Worm (Caenorhabditis elegans) whole organism, midembryonic: ENCODE measurements around the gene F14D7.9.

Experiments
- T22C8.4 ChIP-seq: fragments of 200-800 bp; sonication (Bioruptor generic); IDR thresholded peaks from 2 replicates; pipeline ENCODE4 v1.3.6; 2022; ENCODE audit warnings: missing genetic modification characterization, missing compliant biosample characterization
- cog-1 ChIP-seq: sonication (generic microtip); optimal IDR thresholded peaks from 2 replicates; lab custom pipeline; 2016; ENCODE audit warnings: missing genetic modification characterization, missing compliant biosample characterization
- flt-1 ChIP-seq: fragments of 200-800 bp; sonication (Bioruptor generic); IDR thresholded peaks from 2 replicates; pipeline ENCODE4 v1.3.6; 2022; ENCODE audit warnings: missing genetic modification characterization, missing compliant biosample characterization
- klf-2 ChIP-seq: fragments of 200-800 bp; sonication (Bioruptor generic); conservative IDR thresholded peaks from 2 replicates; pipeline ENCODE4 v1.3.6; 2022; ENCODE audit warnings: missing genetic modification reagents, missing genetic modification characterization, missing compliant biosample characterization
- med-1 ChIP-seq: sonication (generic microtip); optimal IDR thresholded peaks from 2 replicates; lab custom pipeline; 2017; ENCODE audit warnings: missing genetic modification characterization, mild to moderate bottlenecking, missing compliant biosample characterization, antibody characterized with exemption, missing genetic modification reagents; ENCODE audit not compliant: insufficient read depth
- ref-1 ChIP-seq: fragments of 200-800 bp; sonication (Bioruptor generic); conservative IDR thresholded peaks from 2 replicates; pipeline ENCODE4 v1.3.6; 2022; ENCODE audit warnings: missing genetic modification reagents, missing genetic modification characterization, missing compliant biosample characterization
- tab-1 ChIP-seq: fragments of 200-800 bp; sonication (Bioruptor generic); IDR thresholded peaks from 2 replicates; pipeline ENCODE4 v1.3.6; 2022; ENCODE audit warnings: missing genetic modification characterization, missing compliant biosample characterization
- ztf-23 ChIP-seq: fragments of 200-800 bp; sonication (Bioruptor generic); IDR thresholded peaks from 2 replicates; pipeline ENCODE4 v1.3.6; 2022; ENCODE audit warnings: missing genetic modification reagents, missing genetic modification characterization, missing compliant biosample characterization
- ztf-29 ChIP-seq: fragments of 200-800 bp; sonication (Bioruptor generic); IDR thresholded peaks from 2 replicates; pipeline ENCODE4 v1.3.6; 2022; ENCODE audit warnings: missing genetic modification reagents, missing genetic modification characterization, missing compliant biosample characterization

Gene F14D7.9

ce11 chrV:14294396-14294795, at the start of gene F14D7.9:
Gene F14D7.9, plus strand, starts transcription at chrV:14294696.
- no peak for TF ChIP-seq ztf-23 (GFP tag; lab: Robert Waterston, UW)
- TF ChIP-seq med-1: no peak
- TF ChIP-seq flt-1 (GFP tag; lab: Robert Waterston, UW): no peak
- no peak for TF ChIP-seq cog-1 (tag; lab: Kevin White, UChicago)
- no peak for TF ChIP-seq ref-1
- no peak for TF ChIP-seq T22C8.4 (GFP tag; lab: Robert Waterston, UW)
- TF ChIP-seq klf-2: no peak
- no peak for TF ChIP-seq ztf-29 (GFP tag; lab: Robert Waterston, UW)
- no peak for TF ChIP-seq tab-1

ce11 chrV:14246761-14247160, 47.7 kb upstream of the F14D7.9 start, which contains the start of gene K02E11.3:
Gene K02E11.3, minus strand, starts transcription at chrV:14246861.
- no peak for TF ChIP-seq tab-1
- TF ChIP-seq ztf-29 (GFP tag; lab: Robert Waterston, UW): no peak
- TF ChIP-seq med-1: no peak
- TF ChIP-seq cog-1 (tag; lab: Kevin White, UChicago): no peak
- TF ChIP-seq ztf-23 (GFP tag; lab: Robert Waterston, UW): no peak
- no peak for TF ChIP-seq flt-1 (GFP tag; lab: Robert Waterston, UW)
- no peak for TF ChIP-seq T22C8.4 (GFP tag; lab: Robert Waterston, UW)
- TF ChIP-seq klf-2: no peak
- TF ChIP-seq ref-1: no peak

- TF ChIP-seq cog-1 (tag; lab: Kevin White, UChicago): no peak
- no peak for TF ChIP-seq ztf-29 (GFP tag; lab: Robert Waterston, UW)
- no peak for TF ChIP-seq tab-1
- TF ChIP-seq med-1: no peak
- TF ChIP-seq ref-1: no peak
- no peak for TF ChIP-seq flt-1 (GFP tag; lab: Robert Waterston, UW)
- TF ChIP-seq klf-2: no peak
- TF ChIP-seq T22C8.4 (GFP tag; lab: Robert Waterston, UW): no peak
- TF ChIP-seq ztf-23 (GFP tag; lab: Robert Waterston, UW): no peak
Measured at ce11 chrV:14248025-14248424, 46.5 kb upstream of the F14D7.9 start, which contains the start of gene K02E11.4. Gene K02E11.4, minus strand, starts transcription at chrV:14248125.

- TF ChIP-seq T22C8.4 (GFP tag; lab: Robert Waterston, UW) (no peak), tab-1 (no peak), ztf-29 (GFP tag; lab: Robert Waterston, UW) (no peak), cog-1 (tag; lab: Kevin White, UChicago) (no peak), flt-1 (GFP tag; lab: Robert Waterston, UW) (no peak)
Measured at ce11 chrV:14248654-14249053, 45.8 kb upstream of the F14D7.9 start, which contains the start of gene K02E11.6. Gene K02E11.6, plus strand, starts transcription at chrV:14248802.

ce11 chrV:14252025-14252424, 42.5 kb upstream of the F14D7.9 start, which contains the start of gene K02E11.5:
Gene K02E11.5, plus strand, starts transcription at chrV:14252325.
- TF ChIP-seq ztf-23 (GFP tag; lab: Robert Waterston, UW) (no peak), ref-1 (no peak), flt-1 (GFP tag; lab: Robert Waterston, UW) (no peak), med-1 (no peak), tab-1 (no peak), ztf-29 (GFP tag; lab: Robert Waterston, UW) (no peak), klf-2 (no peak), cog-1 (tag; lab: Kevin White, UChicago) (no peak), T22C8.4 (GFP tag; lab: Robert Waterston, UW) (no peak)

- TF ChIP-seq ztf-29 (GFP tag; lab: Robert Waterston, UW) (no peak), cog-1 (tag; lab: Kevin White, UChicago) (no peak), ref-1 (no peak), klf-2 (no peak), flt-1 (GFP tag; lab: Robert Waterston, UW) (no peak), tab-1 (no peak), ztf-23 (GFP tag; lab: Robert Waterston, UW) (no peak), med-1 (no peak), T22C8.4 (GFP tag; lab: Robert Waterston, UW) (no peak)
Measured at ce11 chrV:14254221-14254620, 40.3 kb upstream of the F14D7.9 start, which contains the start of gene K02E11.7. Gene K02E11.7, minus strand, starts transcription at chrV:14254321.

- TF ChIP-seq tab-1 (no peak), klf-2 (no peak), med-1 (no peak), ztf-23 (GFP tag; lab: Robert Waterston, UW) (no peak), T22C8.4 (GFP tag; lab: Robert Waterston, UW) (no peak), ref-1 (no peak), flt-1 (GFP tag; lab: Robert Waterston, UW) (no peak), cog-1 (tag; lab: Kevin White, UChicago) (no peak), ztf-29 (GFP tag; lab: Robert Waterston, UW) (no peak)
Measured at ce11 chrV:14256813-14257212, 37.7 kb upstream of the F14D7.9 start, which contains the start of gene sre-8. Gene sre-8, plus strand, starts transcription at chrV:14257113.

ce11 chrV:14260831-14261230, 33.7 kb upstream of the F14D7.9 start, which contains the start of gene F40G12.2:
Gene F40G12.2, minus strand, starts transcription at chrV:14260931.
- no peak for TF ChIP-seq ztf-23 (GFP tag; lab: Robert Waterston, UW)
- TF ChIP-seq cog-1 (tag; lab: Kevin White, UChicago): no peak
- TF ChIP-seq med-1: no peak
- no peak for TF ChIP-seq tab-1
- no peak for TF ChIP-seq flt-1 (GFP tag; lab: Robert Waterston, UW)
- no peak for TF ChIP-seq ztf-29 (GFP tag; lab: Robert Waterston, UW)
- no peak for TF ChIP-seq ref-1
- no peak for TF ChIP-seq klf-2
- TF ChIP-seq T22C8.4 (GFP tag; lab: Robert Waterston, UW): no peak

ce11 chrV:14267326-14267942, 27.1 kb upstream of the F14D7.9 start:
- TF ChIP-seq cog-1 (tag; lab: Kevin White, UChicago): no peak
- TF ChIP-seq ztf-29 (GFP tag; lab: Robert Waterston, UW): no peak
- no peak for TF ChIP-seq ref-1
- TF ChIP-seq klf-2: no peak
- TF ChIP-seq ztf-23 (GFP tag; lab: Robert Waterston, UW): no peak
- no peak for TF ChIP-seq med-1
- TF ChIP-seq flt-1 (GFP tag; lab: Robert Waterston, UW): no peak

ce11 chrV:14268616-14269015, 25.9 kb upstream of the F14D7.9 start, which contains the start of gene F40G12.4:
Gene F40G12.4, minus strand, starts transcription at chrV:14268716.
- TF ChIP-seq ref-1 (no peak), med-1 (no peak), flt-1 (GFP tag; lab: Robert Waterston, UW) (no peak), T22C8.4 (GFP tag; lab: Robert Waterston, UW) (no peak), ztf-29 (GFP tag; lab: Robert Waterston, UW) (no peak), cog-1 (tag; lab: Kevin White, UChicago) (no peak)
